Worm (Caenorhabditis elegans) whole organism, young adult: ENCODE results near the gene F38E1.10.

Source experiments
- F10E7.11 ChIP-seq: sonication (generic microtip); optimal IDR thresholded peaks from 2 replicates; lab custom pipeline; 2017; ENCODE audit warnings: mild to moderate bottlenecking, missing genetic modification characterization, moderate library complexity, missing compliant biosample characterization
- F39B2.1 ChIP-seq: fragments of 200-800 bp; sonication (Bioruptor generic); IDR thresholded peaks from 2 replicates; pipeline ENCODE4 v1.3.6; 2022; ENCODE audit warnings: missing genetic modification reagents, missing genetic modification characterization, missing compliant biosample characterization
- F57A8.1 ChIP-seq: fragments of 200-800 bp; sonication (Bioruptor generic); optimal IDR thresholded peaks from 2 replicates; lab custom pipeline; 2018; ENCODE audit warnings: mild to moderate bottlenecking, missing genetic modification characterization, moderate library complexity, missing compliant biosample characterization
- Y79H2A.3 ChIP-seq: fragments of 200-800 bp; sonication (Bioruptor generic); conservative IDR thresholded peaks from 2 replicates; pipeline ENCODE4 v1.3.6; 2022; ENCODE audit warnings: missing genetic modification reagents, missing genetic modification characterization, missing compliant biosample characterization
- ama-1 ChIP-seq, 3 experiments: fragments of 150-350 bp in 1 of 3; sonication (generic microtip) in 2 of 3; optimal IDR thresholded peaks; 2 replicates each; lab custom pipeline; 2014 to 2018; ENCODE audit warnings: missing biosample characterization in 2 of 3, missing genetic modification characterization in 2 of 3, missing genetic modification reagents in 2 of 3
- atf-7 ChIP-seq: sonication (generic microtip); optimal IDR thresholded peaks from 2 replicates; lab custom pipeline; 2017; ENCODE audit warnings: mild to moderate bottlenecking, missing genetic modification characterization, missing compliant biosample characterization
- attf-3 ChIP-seq: fragments of 200-800 bp; sonication (Bioruptor generic); conservative IDR thresholded peaks from 2 replicates; pipeline ENCODE4 v1.3.6; 2022; ENCODE audit warnings: missing genetic modification reagents, missing genetic modification characterization, missing compliant biosample characterization
- ceh-79 ChIP-seq: sonication (generic microtip); optimal IDR thresholded peaks from 2 replicates; lab custom pipeline; 2017; ENCODE audit warnings: mild to moderate bottlenecking, missing genetic modification characterization, missing compliant biosample characterization
- dpl-1 ChIP-seq: fragments of 150-350 bp; optimal IDR thresholded peaks from 2 replicates; lab custom pipeline; 2014; ENCODE audit warnings: missing biosample characterization, missing genetic modification reagents, missing genetic modification characterization
- pbrm-1 ChIP-seq: fragments of 200-800 bp; sonication (Bioruptor generic); IDR thresholded peaks from 2 replicates; pipeline ENCODE4 v1.3.6; 2022; ENCODE audit warnings: missing genetic modification reagents, missing genetic modification characterization, missing compliant biosample characterization
- rec-8 ChIP-seq, 2 experiments: sonication (generic microtip); optimal IDR thresholded peaks; 2 replicates each; lab custom pipeline; 2016; ENCODE audit warnings: mild to moderate bottlenecking in 2 of 2, missing genetic modification characterization in 2 of 2, missing genetic modification reagents in 2 of 2, missing genotype in 2 of 2, missing biosample characterization in 1 of 2, missing compliant biosample characterization in 1 of 2, moderate library complexity in 1 of 2
- tlf-1 ChIP-seq: fragments of 200-800 bp; sonication (Bioruptor generic); optimal IDR thresholded peaks from 2 replicates; lab custom pipeline; 2018; ENCODE audit warnings: mild to moderate bottlenecking, missing genetic modification characterization, missing compliant biosample characterization
- unc-62 ChIP-seq: fragments of 150-350 bp; optimal IDR thresholded peaks from 2 replicates; lab custom pipeline; 2014; ENCODE audit warnings: missing biosample characterization, missing genetic modification reagents, missing genetic modification characterization
- ztf-18 ChIP-seq: sonication (generic microtip); optimal IDR thresholded peaks from 2 replicates; lab custom pipeline; 2016; ENCODE audit warnings: missing genotype, mild to moderate bottlenecking, missing genetic modification characterization, missing compliant biosample characterization

DNA sequence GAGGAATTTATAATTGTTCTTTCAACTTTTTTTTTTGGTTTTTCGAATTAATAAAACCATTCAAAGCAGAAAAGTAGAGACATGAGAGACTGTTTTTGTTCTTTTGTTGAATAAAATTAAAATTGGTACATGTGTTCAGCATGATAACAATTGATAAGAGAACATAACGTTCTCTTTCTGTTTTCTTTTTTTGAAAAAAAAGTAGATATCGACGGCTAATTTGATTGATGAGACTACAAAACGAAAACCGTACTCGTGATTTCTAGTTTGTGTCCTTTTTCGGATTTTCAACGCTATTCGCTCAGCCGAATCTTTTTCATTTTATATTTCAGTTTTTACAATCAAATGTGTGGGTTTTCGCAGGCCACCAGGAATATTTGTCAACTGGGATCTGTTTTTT is 29.9 kb downstream of the F38E1.10 start, which contains the start of gene C08D8.1:
- TF ChIP-seq F57A8.1: no peak
- no peak for TF ChIP-seq F10E7.11 (tag; lab: Kevin White, UChicago)
- no peak for TF ChIP-seq pbrm-1
- no peak for TF ChIP-seq unc-62 (GFP tag; lab: Kevin White, UChicago)
- TF ChIP-seq atf-7 (tag; lab: Kevin White, UChicago): no peak
- no peak for TF ChIP-seq ceh-79 (tag; lab: Kevin White, UChicago)
- TF ChIP-seq F39B2.1 (GFP tag; lab: Robert Waterston, UW): no peak
- no peak for TF ChIP-seq tlf-1 (GFP tag; lab: Kevin White, UChicago)
- no peak for TF ChIP-seq ama-1 (optimal IDR thresholded peaks at IDR 0.05; lab: Kevin White, UChicago)
- no peak for TF ChIP-seq ama-1 (GFP tag; optimal IDR thresholded peaks at IDR 0.05; lab: Kevin White, UChicago)
- TF ChIP-seq ztf-18 (tag; lab: Kevin White, UChicago): no peak
- TF ChIP-seq Y79H2A.3 (GFP tag; lab: Robert Waterston, UW): no peak
- TF ChIP-seq rec-8 (tag; optimal IDR thresholded peaks at IDR 0.05; lab: Kevin White, UChicago): no peak
- TF ChIP-seq attf-3 (GFP tag; lab: Robert Waterston, UW): no peak
- no peak for TF ChIP-seq dpl-1 (GFP tag; lab: Kevin White, UChicago)
